Worm (Caenorhabditis elegans): ENCODE data around the gene ugt-29.

ce11 chrV:657678-658077, 41.7 kb downstream of the ugt-29 start, which contains the start of gene srh-246:
- no peak for TF ChIP-seq ama-1 (optimal IDR thresholded peaks at IDR 0.05)
- no peak for TF ChIP-seq fkh-10 (GFP tag; optimal IDR thresholded peaks at IDR 0.05)
- TF ChIP-seq tbx-7 (tag; optimal IDR thresholded peaks at IDR 0.05) = no peak
- TF ChIP-seq F13H6.1 (tag; optimal IDR thresholded peaks at IDR 0.05) = no peak
- TF ChIP-seq ceh-18 (tag; optimal IDR thresholded peaks at IDR 0.05) = no peak
- no peak for TF ChIP-seq pqm-1 (tag; optimal IDR thresholded peaks at IDR 0.05)
- no peak for TF ChIP-seq ceh-24 (tag; optimal IDR thresholded peaks at IDR 0.05)
- TF ChIP-seq tbx-2 (tag; optimal IDR thresholded peaks at IDR 0.05) = no peak
- no peak for TF ChIP-seq pha-2 (tag; optimal IDR thresholded peaks at IDR 0.05)
